Worm (Caenorhabditis elegans): Measurements from ENCODE around the gene cdc-48.1.

- TF ChIP-seq nhr-6 (tag; optimal IDR thresholded peaks at IDR 0.05), result no peak
- no peak for TF ChIP-seq lsy-2 (tag; optimal IDR thresholded peaks at IDR 0.05)
- no peak for TF ChIP-seq zag-1 (tag; optimal IDR thresholded peaks at IDR 0.05)
- TF ChIP-seq unc-62 (GFP tag; optimal IDR thresholded peaks at IDR 0.05), result no peak
- TF ChIP-seq ztf-11 (tag; optimal IDR thresholded peaks at IDR 0.05), result no peak
Measured at ce11 chrII:10579655-10580054, 16.4 kb upstream of the cdc-48.1 start, which contains the start of gene dohh-1.

Measured in whole organism, L2 larva.